In the genomic region with DNA sequence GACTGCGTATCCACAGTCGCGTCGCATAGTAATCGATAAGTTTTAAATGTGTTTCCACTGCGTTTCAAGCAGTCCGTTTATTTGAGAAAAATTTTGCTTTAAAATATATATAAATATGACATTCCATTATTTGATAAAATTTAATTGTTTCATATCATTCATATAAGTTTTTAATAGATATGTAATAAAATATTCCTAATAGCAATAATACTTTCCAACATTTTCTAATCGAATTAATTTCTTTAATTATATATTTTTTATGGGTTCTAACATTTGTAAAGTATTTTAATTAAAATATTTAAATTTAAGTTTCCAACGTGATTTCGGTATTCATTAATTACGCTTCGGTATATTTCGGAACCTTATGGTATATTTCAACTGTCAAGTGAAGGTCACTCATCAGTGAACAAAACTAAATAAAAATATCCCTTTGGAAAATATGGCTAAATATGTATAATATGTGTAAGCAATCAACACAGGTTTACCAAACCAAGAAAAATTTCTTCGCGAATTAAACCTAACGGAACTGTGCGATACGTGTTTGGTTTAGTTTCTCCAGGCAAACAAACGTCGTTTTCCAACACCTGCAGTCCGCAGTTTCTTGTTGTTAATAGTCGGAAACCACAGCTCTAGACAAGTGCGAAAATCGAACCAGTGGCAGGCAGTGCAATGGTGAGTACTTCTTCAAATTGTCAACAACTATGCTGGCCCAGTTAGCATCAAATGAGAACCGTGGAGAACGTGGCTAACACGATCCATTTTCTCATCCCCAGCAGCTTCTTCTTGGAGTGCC, we compare ENCODE assay signal across 5 fruit fly cellular contexts.
A peak's percentile ranks its signal among the peaks of the same experiment; 100 is the strongest.
TF ChIP-seq lines count a peak whose summit lies in the region.

CG7739 (minus strand) TSS at position 8 of the 793 bp plus-strand sequence.
SCCRO (plus strand) TSS at position 370 of the 793 bp plus-strand sequence.

- TF ChIP-seq CTCF in whole organism, embryonic (GFP tag; optimal IDR thresholded peaks at IDR 0.05; lab: Kevin White, UChicago) = no peak

TF ChIP-seq in whole organism, adult, 20 proteins besides CTCF, POLR2A, EP300 and RAD21 (continues in another document):
- TF ChIP-seq CG7101 (tag; optimal IDR thresholded peaks at IDR 0.05; lab: Kevin White, UChicago) (peak; percentile 75), CG12768 (GFP tag; optimal IDR thresholded peaks at IDR 0.05; lab: Kevin White, UChicago) (no peak), CG1620 (GFP tag; optimal IDR thresholded peaks at IDR 0.05; lab: Kevin White, UChicago) (peak; percentile 65), cnc (optimal IDR thresholded peaks at IDR 0.05; lab: Kevin White, UChicago) (no peak), tj (GFP tag; optimal IDR thresholded peaks at IDR 0.05; lab: Kevin White, UChicago) (no peak), Crg-1 (GFP tag; optimal IDR thresholded peaks at IDR 0.05; lab: Kevin White, UChicago) (peak; percentile 3), Hr96 (GFP tag; optimal IDR thresholded peaks at IDR 0.05; lab: Kevin White, UChicago) (no peak), ovo (GFP tag; optimal IDR thresholded peaks at IDR 0.05; lab: Kevin White, UChicago) (peak; percentile 39), pad (GFP tag; optimal IDR thresholded peaks at IDR 0.05; lab: Kevin White, UChicago) (peak; percentile 6), CG5204 (GFP tag; optimal IDR thresholded peaks at IDR 0.05; lab: Kevin White, UChicago) (no peak), kay (GFP tag; lab: Kevin White, UChicago; ENCODE audit: borderline replicate concordance) (peak; percentile 94), CG11617 (GFP tag; optimal IDR thresholded peaks at IDR 0.05; lab: Kevin White, UChicago) (peak; percentile 46), CG14711 (tag; optimal IDR thresholded peaks at IDR 0.05; lab: Kevin White, UChicago) (peak; percentile 63), cic (GFP tag; optimal IDR thresholded peaks at IDR 0.05; lab: Kevin White, UChicago) (no peak), Mnt (GFP tag; optimal IDR thresholded peaks at IDR 0.05; lab: Kevin White, UChicago) (peak; percentile 16), Clk (GFP tag; optimal IDR thresholded peaks at IDR 0.05; lab: Kevin White, UChicago) (no peak)

TF ChIP-seq in whole organism, embryonic, 481 proteins besides CTCF, POLR2A, EP300 and RAD21 (continues in another document):
- TF ChIP-seq Asciz (GFP tag; optimal IDR thresholded peaks at IDR 0.05; lab: Kevin White, UChicago) (no peak), Awh (GFP tag; IDR thresholded peaks at IDR 0.05; lab: Robert Waterston, UW) (peak; percentile 46; the same call in 1 of the 2 replicates), CG17912 (GFP tag; optimal IDR thresholded peaks at IDR 0.05; lab: Kevin White, UChicago) (peak; percentile 28), wek (GFP tag; optimal IDR thresholded peaks at IDR 0.05; lab: Kevin White, UChicago) (no peak), CG18262 (tag; optimal IDR thresholded peaks at IDR 0.05; lab: Kevin White, UChicago) (peak; percentile 70), CG8359 (GFP tag; optimal IDR thresholded peaks at IDR 0.05; lab: Kevin White, UChicago; ENCODE audit: borderline replicate concordance) (no peak), Dbx (GFP tag; IDR thresholded peaks at IDR 0.05; lab: Robert Waterston, UW) (peak; percentile 72; the same call in 2 of the 3 replicates), Hr39 (optimal IDR thresholded peaks at IDR 0.05; lab: Kevin White, UChicago) (no peak), Atf3 (GFP tag; optimal IDR thresholded peaks at IDR 0.05; lab: Kevin White, UChicago) (no peak), CG17829 (tag; optimal IDR thresholded peaks at IDR 0.05; lab: Kevin White, UChicago) (peak; percentile 71), CG4854 (GFP tag; optimal IDR thresholded peaks at IDR 0.05; lab: Kevin White, UChicago) (no peak), Ravus (GFP tag; IDR thresholded peaks at IDR 0.05; lab: Robert Waterston, UW) (peak; percentile 10; the same call in 1 of the 2 replicates), CG10979 (tag; optimal IDR thresholded peaks at IDR 0.05; lab: Kevin White, UChicago) (peak; percentile 19), CG17186 (GFP tag; optimal IDR thresholded peaks at IDR 0.05; lab: Kevin White, UChicago) (no peak), YL-1 (GFP tag; optimal IDR thresholded peaks at IDR 0.05; lab: Kevin White, UChicago) (peak; percentile 42)

TF ChIP-seq in whole organism, prepupa, 60 proteins besides CTCF, POLR2A, EP300 and RAD21 (continues in another document):
- TF ChIP-seq cyc (GFP tag; optimal IDR thresholded peaks at IDR 0.05; lab: Kevin White, UChicago) (peak; percentile 23), lz (GFP tag; optimal IDR thresholded peaks at IDR 0.05; lab: Kevin White, UChicago) (peak; percentile 17), CG10631 (GFP tag; optimal IDR thresholded peaks at IDR 0.05; lab: Kevin White, UChicago) (peak; percentile 43), CG10669 (GFP tag; optimal IDR thresholded peaks at IDR 0.05; lab: Kevin White, UChicago) (peak; percentile 21), CG7368 (GFP tag; optimal IDR thresholded peaks at IDR 0.05; lab: Kevin White, UChicago) (no peak), CG4318 (GFP tag; optimal IDR thresholded peaks at IDR 0.05; lab: Kevin White, UChicago) (no peak), achi (GFP tag; optimal IDR thresholded peaks at IDR 0.05; lab: Kevin White, UChicago) (no peak), Eip75B (GFP tag; optimal IDR thresholded peaks at IDR 0.05; lab: Kevin White, UChicago) (peak; percentile 2), Ets21C (GFP tag; optimal IDR thresholded peaks at IDR 0.05; lab: Kevin White, UChicago) (no peak), CG31627 (GFP tag; optimal IDR thresholded peaks at IDR 0.05; lab: Kevin White, UChicago) (peak; percentile 38), salr (GFP tag; optimal IDR thresholded peaks at IDR 0.05; lab: Kevin White, UChicago) (no peak), spab (GFP tag; optimal IDR thresholded peaks at IDR 0.05; lab: Kevin White, UChicago) (no peak), CG3919 (GFP tag; optimal IDR thresholded peaks at IDR 0.05; lab: Kevin White, UChicago) (peak; percentile 50), Eip78C (GFP tag; lab: Kevin White, UChicago) (peak; percentile 65), Eip93F (GFP tag; optimal IDR thresholded peaks at IDR 0.05; lab: Kevin White, UChicago) (peak; percentile 64), CG8632 (GFP tag; optimal IDR thresholded peaks at IDR 0.05; lab: Kevin White, UChicago) (peak; percentile 31), CG11294 (GFP tag; IDR thresholded peaks at IDR 0.05; lab: Robert Waterston, UW) (0 out of 2 replicates have a peak, but pooled peaks have one; percentile 37)

TF ChIP-seq in whole organism, pupa, 21 proteins besides CTCF, POLR2A, EP300 and RAD21 (continues in another document):
- peak; percentile 25 for TF ChIP-seq CG8159 (tag; optimal IDR thresholded peaks at IDR 0.05; lab: Kevin White, UChicago)
- 0 out of 3 replicates have a peak, but pooled peaks have one; percentile 49 for TF ChIP-seq fd96Ca (GFP tag; IDR thresholded peaks at IDR 0.05; lab: Robert Waterston, UW)
- no peak for TF ChIP-seq CG13204 (GFP tag; optimal IDR thresholded peaks at IDR 0.05; lab: Kevin White, UChicago)
- TF ChIP-seq CG14655 (GFP tag; optimal IDR thresholded peaks at IDR 0.05; lab: Kevin White, UChicago) = no peak
- no peak for TF ChIP-seq gl (tag; optimal IDR thresholded peaks at IDR 0.05; lab: Kevin White, UChicago)
- no peak for TF ChIP-seq rn (GFP tag; IDR thresholded peaks at IDR 0.05; lab: Robert Waterston, UW)
- TF ChIP-seq Ets98B (GFP tag; IDR thresholded peaks at IDR 0.05; lab: Robert Waterston, UW) = peak; percentile 62
- no peak for TF ChIP-seq CG10348 (GFP tag; IDR thresholded peaks at IDR 0.05; lab: Robert Waterston, UW)
- peak; percentile 45 for TF ChIP-seq D1 (tag; optimal IDR thresholded peaks at IDR 0.05; lab: Kevin White, UChicago)
- TF ChIP-seq CG34367 (tag; optimal IDR thresholded peaks at IDR 0.05; lab: Kevin White, UChicago) = peak; percentile 9
- TF ChIP-seq CG9948 (tag; optimal IDR thresholded peaks at IDR 0.05; lab: Kevin White, UChicago) = peak; percentile 58
- TF ChIP-seq CG12605 (GFP tag; IDR thresholded peaks at IDR 0.05; lab: Robert Waterston, UW) = 0 out of 2 replicates have a peak, but pooled peaks have one; percentile 51
- peak; percentile 58 for TF ChIP-seq CG17806 (tag; optimal IDR thresholded peaks at IDR 0.05; lab: Kevin White, UChicago)
- TF ChIP-seq CG4496 (GFP tag; IDR thresholded peaks at IDR 0.05; lab: Robert Waterston, UW) = peak; percentile 71; the same call in 2 of the 3 replicates
- TF ChIP-seq CG15710 (tag; optimal IDR thresholded peaks at IDR 0.05; lab: Kevin White, UChicago) = peak; percentile 51
- peak; percentile 57; the same call in 1 of the 2 replicates for TF ChIP-seq CG32121 (GFP tag; IDR thresholded peaks at IDR 0.05; lab: Robert Waterston, UW)
- TF ChIP-seq CG8301 (tag; optimal IDR thresholded peaks at IDR 0.05; lab: Kevin White, UChicago) = peak; percentile 3
- peak; percentile 42 for TF ChIP-seq Snoo (tag; optimal IDR thresholded peaks at IDR 0.05; lab: Kevin White, UChicago)

TF ChIP-seq in whole organism, wandering third instar larva, 38 proteins besides CTCF, POLR2A, EP300 and RAD21 (continues in another document):
- TF ChIP-seq CG9705 (GFP tag; optimal IDR thresholded peaks at IDR 0.05; lab: Kevin White, UChicago) = peak; percentile 11
- peak; percentile 65 for TF ChIP-seq rgr (GFP tag; optimal IDR thresholded peaks at IDR 0.05; lab: Kevin White, UChicago)
- TF ChIP-seq N (GFP tag; optimal IDR thresholded peaks at IDR 0.05; lab: Kevin White, UChicago) = no peak
- no peak for TF ChIP-seq CG32264 (GFP tag; optimal IDR thresholded peaks at IDR 0.05; lab: Kevin White, UChicago)
- peak; percentile 41 for TF ChIP-seq Sp1 (GFP tag; optimal IDR thresholded peaks at IDR 0.05; lab: Kevin White, UChicago)
- TF ChIP-seq OdsH (GFP tag; optimal IDR thresholded peaks at IDR 0.05; lab: Kevin White, UChicago) = peak; percentile 22
- peak; percentile 38 for TF ChIP-seq psq (GFP tag; optimal IDR thresholded peaks at IDR 0.05; lab: Kevin White, UChicago)
- TF ChIP-seq fru (GFP tag; optimal IDR thresholded peaks at IDR 0.05; lab: Kevin White, UChicago) = peak; percentile 3
- peak; percentile 45 for TF ChIP-seq jim (GFP tag; optimal IDR thresholded peaks at IDR 0.05; lab: Kevin White, UChicago)
- TF ChIP-seq br (GFP tag; optimal IDR thresholded peaks at IDR 0.05; lab: Kevin White, UChicago) = peak; percentile 30
- no peak for TF ChIP-seq Dfd (GFP tag; optimal IDR thresholded peaks at IDR 0.05; lab: Kevin White, UChicago)
- TF ChIP-seq foxo (GFP tag; optimal IDR thresholded peaks at IDR 0.05; lab: Kevin White, UChicago) = peak in 1 of 2 experiments; percentile 62
- no peak for TF ChIP-seq Abd-B (GFP tag; optimal IDR thresholded peaks at IDR 0.05; lab: Kevin White, UChicago)
- peak; percentile 69 for TF ChIP-seq Hnf4 (GFP tag; optimal IDR thresholded peaks at IDR 0.05; lab: Kevin White, UChicago)
- TF ChIP-seq Rel (GFP tag; optimal IDR thresholded peaks at IDR 0.05; lab: Kevin White, UChicago) = no peak
- peak; percentile 22 for TF ChIP-seq Rel (tag; optimal IDR thresholded peaks at IDR 0.05; lab: Kevin White, UChicago)
- peak; percentile 90 for TF ChIP-seq Hr83 (GFP tag; optimal IDR thresholded peaks at IDR 0.05; lab: Kevin White, UChicago; ENCODE audit: poor library complexity, severe bottlenecking)
- no peak for TF ChIP-seq Hr78 (GFP tag; optimal IDR thresholded peaks at IDR 0.05; lab: Kevin White, UChicago)
- peak; percentile 26 for TF ChIP-seq h (GFP tag; optimal IDR thresholded peaks at IDR 0.05; lab: Kevin White, UChicago)
- TF ChIP-seq dsf (GFP tag; optimal IDR thresholded peaks at IDR 0.05; lab: Kevin White, UChicago; ENCODE audit: borderline replicate concordance) = peak; percentile 11
